Worm (Caenorhabditis elegans) whole organism, L4 larva: ENCODE results near the gene srbc-43.
A peak's percentile ranks its signal among the peaks of the same experiment; 100 is the strongest.

Experiments used
- F49E8.2 ChIP-seq: sonication (generic microtip); optimal IDR thresholded peaks from 2 replicates; lab custom pipeline; 2016; ENCODE audit warnings: missing compliant biosample characterization, mild to moderate bottlenecking, missing genetic modification characterization, borderline replicate concordance
- Y48G9A.11 ChIP-seq: fragments of 200-800 bp; sonication (Bioruptor generic); IDR thresholded peaks from 2 replicates; pipeline ENCODE4 v1.3.6; 2022; ENCODE audit warnings: missing genetic modification reagents, missing genetic modification characterization, missing compliant biosample characterization
- ama-1 ChIP-seq: fragments of 150-350 bp; optimal IDR thresholded peaks from 2 replicates; lab custom pipeline; 2014; ENCODE audit warnings: inconsistent platforms, mixed read lengths
- dmd-9 ChIP-seq: fragments of 200-800 bp; sonication (Bioruptor generic); IDR thresholded peaks from 2 replicates; pipeline ENCODE4 v1.3.6; 2022; ENCODE audit warnings: missing genetic modification reagents, missing genetic modification characterization, missing compliant biosample characterization
- lir-3 ChIP-seq: sonication (generic microtip); optimal IDR thresholded peaks from 2 replicates; lab custom pipeline; 2016; ENCODE audit warnings: mild to moderate bottlenecking, missing genetic modification characterization, missing compliant biosample characterization
- mxl-3 ChIP-seq: fragments of 200-800 bp; sonication (Bioruptor generic); optimal IDR thresholded peaks from 2 replicates; lab custom pipeline; 2018; ENCODE audit warnings: mild to moderate bottlenecking, missing genetic modification characterization, missing compliant biosample characterization
- nhr-237 ChIP-seq: sonication (generic microtip); optimal IDR thresholded peaks from 2 replicates; lab custom pipeline; 2017; ENCODE audit warnings: missing biosample characterization, missing genetic modification characterization
- nhr-42 ChIP-seq: fragments of 200-800 bp; sonication (Bioruptor generic); IDR thresholded peaks from 2 replicates; pipeline ENCODE4 v1.3.6; 2022; ENCODE audit warnings: missing genetic modification characterization, missing compliant biosample characterization
- pha-4 ChIP-seq, 2 experiments: fragments of 150-350 bp in 1 of 2; fragments of 200-800 bp in 1 of 2; sonication (Bioruptor generic) in 1 of 2; IDR thresholded peaks in 1 of 2; optimal IDR thresholded peaks in 1 of 2; 2 replicates each; pipeline versions ENCODE4 v1.3.6 to Lab custom; 2014 to 2022; ENCODE audit warnings: missing genetic modification characterization in 2 of 2, missing genetic modification reagents in 2 of 2, missing biosample characterization in 1 of 2, missing compliant biosample characterization in 1 of 2
- php-3 ChIP-seq: fragments of 200-800 bp; sonication (Bioruptor generic); IDR thresholded peaks from 2 replicates; pipeline ENCODE4 v1.3.6; 2022; ENCODE audit warnings: missing genetic modification reagents, missing genetic modification characterization, missing compliant biosample characterization
- pqm-1 ChIP-seq: sonication (generic microtip); optimal IDR thresholded peaks from 2 replicates; lab custom pipeline; 2017; ENCODE audit warnings: missing biosample characterization, missing genetic modification characterization
- unc-39 ChIP-seq: sonication (generic microtip); optimal IDR thresholded peaks from 2 replicates; lab custom pipeline; 2017; ENCODE audit warnings: missing biosample characterization, missing genetic modification characterization
- unc-62 ChIP-seq, 3 experiments: fragments of 150-350 bp in 1 of 3; sonication (generic microtip); optimal IDR thresholded peaks in 2 of 3; peaks in 1 of 3; 1 replicate in 1 of 3; 2 replicates in 2 of 3; lab custom pipeline; 2014 to 2017; ENCODE audit warnings: missing biosample characterization in 3 of 3, missing genetic modification characterization in 3 of 3, missing genetic modification reagents in 3 of 3, missing genotype in 1 of 3
- zip-2 ChIP-seq: fragments of 150-350 bp; optimal IDR thresholded peaks from 2 replicates; lab custom pipeline; 2014; ENCODE audit warnings: missing biosample characterization, missing genetic modification characterization

ce11 chrV:12811810-12812209, 21.5 kb upstream of the srbc-43 start:
- TF ChIP-seq pha-4 (GFP tag; IDR thresholded peaks at IDR 0.05; lab: Robert Waterston, UW) (no peak), pha-4 (tag; optimal IDR thresholded peaks at IDR 0.05; lab: Kevin White, UChicago) (no peak), mxl-3 (GFP tag; lab: Kevin White, UChicago) (no peak), F49E8.2 (tag; lab: Kevin White, UChicago) (no peak), unc-62 (GFP tag; optimal IDR thresholded peaks at IDR 0.05 in 1 of 2; lab: Kevin White, UChicago) (no peak), unc-62 (tag; optimal IDR thresholded peaks at IDR 0.05; lab: Kevin White, UChicago) (no peak), unc-39 (no peak), Y48G9A.11 (GFP tag; lab: Robert Waterston, UW) (no peak), ama-1 (peak; percentile 13), nhr-42 (no peak), php-3 (GFP tag; lab: Robert Waterston, UW) (no peak), dmd-9 (no peak), zip-2 (tag; lab: Kevin White, UChicago) (no peak), lir-3 (tag; lab: Kevin White, UChicago) (no peak), nhr-237 (tag; lab: Kevin White, UChicago) (no peak), pqm-1 (tag; lab: Kevin White, UChicago) (no peak)
